Worm (Caenorhabditis elegans) whole organism, L3 larva: Measurements from ENCODE around the gene nstp-2.
A peak's percentile ranks its signal among the peaks of the same experiment; 100 is the strongest.

Source experiments
- R02D3.7 ChIP-seq: fragments of 150-350 bp; optimal IDR thresholded peaks from 2 replicates; lab custom pipeline; 2014; ENCODE audit warnings: missing biosample characterization, missing genetic modification characterization
- ZK546.5 ChIP-seq: sonication (generic microtip); optimal IDR thresholded peaks from 2 replicates; lab custom pipeline; 2017; ENCODE audit warnings: missing biosample characterization, missing genetic modification characterization
- aly-2 ChIP-seq: fragments of 150-350 bp; optimal IDR thresholded peaks from 2 replicates; lab custom pipeline; 2014; ENCODE audit warnings: missing biosample characterization, missing genetic modification characterization
- ama-1 ChIP-seq: fragments of 150-350 bp; optimal IDR thresholded peaks from 2 replicates; lab custom pipeline; 2018
- ceh-16 ChIP-seq: sonication (generic microtip); optimal IDR thresholded peaks from 2 replicates; lab custom pipeline; 2017; ENCODE audit warnings: missing biosample characterization, missing genetic modification characterization
- ceh-28 ChIP-seq: fragments of 150-350 bp; optimal IDR thresholded peaks from 2 replicates; lab custom pipeline; 2014; ENCODE audit warnings: missing biosample characterization, missing genetic modification reagents, missing genetic modification characterization
- ceh-82 ChIP-seq: fragments of 150-350 bp; optimal IDR thresholded peaks from 2 replicates; lab custom pipeline; 2014; ENCODE audit warnings: missing biosample characterization, missing genetic modification characterization
- ceh-9 ChIP-seq: sonication (generic microtip); optimal IDR thresholded peaks from 2 replicates; lab custom pipeline; 2018; ENCODE audit warnings: missing biosample characterization, missing genetic modification characterization
- daf-12 ChIP-seq: fragments of 150-350 bp; optimal IDR thresholded peaks from 2 replicates; lab custom pipeline; 2014; ENCODE audit warnings: missing biosample characterization, missing genetic modification reagents, missing genetic modification characterization
- egl-27 ChIP-seq: sonication (generic microtip); optimal IDR thresholded peaks from 4 replicates; lab custom pipeline; 2017; ENCODE audit warnings: missing biosample characterization, missing genetic modification reagents, missing genetic modification characterization
- egl-5 ChIP-seq: fragments of 150-350 bp; optimal IDR thresholded peaks from 2 replicates; lab custom pipeline; 2017; ENCODE audit warnings: missing biosample characterization, missing genetic modification reagents, missing genetic modification characterization, inconsistent platforms
- elt-1 ChIP-seq: fragments of 150-350 bp; optimal IDR thresholded peaks from 2 replicates; lab custom pipeline; 2014; ENCODE audit warnings: missing biosample characterization, missing genetic modification characterization
- elt-2 ChIP-seq: sonication (generic microtip); optimal IDR thresholded peaks from 2 replicates; lab custom pipeline; 2016; ENCODE audit warnings: missing genetic modification reagents, mild to moderate bottlenecking, missing genetic modification characterization, missing compliant biosample characterization
- elt-3 ChIP-seq, 3 experiments: fragments of 150-350 bp in 1 of 3; sonication (generic microtip) in 2 of 3; optimal IDR thresholded peaks; 2 replicates in 2 of 3; 4 replicates in 1 of 3; lab custom pipeline; 2014 to 2017; ENCODE audit warnings: missing biosample characterization in 3 of 3, missing genetic modification characterization in 3 of 3
- eor-1 ChIP-seq, 2 experiments: fragments of 150-350 bp; optimal IDR thresholded peaks; 2 replicates each; lab custom pipeline; 2014 to 2018; ENCODE audit warnings: missing biosample characterization in 2 of 2, missing genetic modification characterization in 2 of 2
- fkh-10 ChIP-seq: sonication (generic microtip); optimal IDR thresholded peaks from 2 replicates; lab custom pipeline; 2017; ENCODE audit warnings: missing biosample characterization, missing genetic modification reagents, missing genetic modification characterization
- fkh-2 ChIP-seq: fragments of 150-350 bp; optimal IDR thresholded peaks from 2 replicates; lab custom pipeline; 2014; ENCODE audit warnings: missing biosample characterization, missing genetic modification reagents, missing genetic modification characterization
- fos-1 ChIP-seq: fragments of 150-350 bp; optimal IDR thresholded peaks from 2 replicates; lab custom pipeline; 2014; ENCODE audit warnings: missing biosample characterization, missing genetic modification characterization
- hmg-11 ChIP-seq: sonication (generic microtip); optimal IDR thresholded peaks from 2 replicates; lab custom pipeline; 2016; ENCODE audit warnings: missing genetic modification characterization, missing compliant biosample characterization
- jun-1 ChIP-seq: fragments of 150-350 bp; optimal IDR thresholded peaks from 2 replicates; lab custom pipeline; 2014; ENCODE audit warnings: missing biosample characterization, missing genetic modification reagents, missing genetic modification characterization
- lin-15B ChIP-seq: fragments of 150-350 bp; optimal IDR thresholded peaks from 2 replicates; lab custom pipeline; 2014; ENCODE audit warnings: missing biosample characterization, missing genetic modification characterization
- lin-39 ChIP-seq: fragments of 150-350 bp; optimal IDR thresholded peaks from 2 replicates; lab custom pipeline; 2018; ENCODE audit warnings: missing biosample characterization, missing genetic modification reagents, missing genetic modification characterization
- lsy-12 ChIP-seq: sonication (generic microtip); optimal IDR thresholded peaks from 2 replicates; lab custom pipeline; 2016; ENCODE audit warnings: mild to moderate bottlenecking, missing genetic modification characterization, missing compliant biosample characterization
- mdl-1 ChIP-seq: fragments of 150-350 bp; optimal IDR thresholded peaks from 2 replicates; lab custom pipeline; 2014; ENCODE audit warnings: missing biosample characterization, missing genetic modification characterization
- mml-1 ChIP-seq: fragments of 150-350 bp; sonication (generic microtip); optimal IDR thresholded peaks from 3 replicates; lab custom pipeline; 2014; ENCODE audit warnings: missing biosample characterization, missing genetic modification characterization
- nfya-1 ChIP-seq: sonication (generic microtip); optimal IDR thresholded peaks from 2 replicates; lab custom pipeline; 2017; ENCODE audit warnings: missing genetic modification characterization, mild to moderate bottlenecking, missing compliant biosample characterization, antibody characterized with exemption, moderate library complexity; ENCODE audit not compliant: insufficient read depth
- nhr-11 ChIP-seq: fragments of 150-350 bp; optimal IDR thresholded peaks from 2 replicates; lab custom pipeline; 2014; ENCODE audit warnings: missing biosample characterization, missing genetic modification characterization
- nhr-12 ChIP-seq: fragments of 150-350 bp; optimal IDR thresholded peaks from 2 replicates; lab custom pipeline; 2014; ENCODE audit warnings: missing biosample characterization, missing genetic modification characterization
- nhr-23 ChIP-seq: fragments of 150-350 bp; optimal IDR thresholded peaks from 2 replicates; lab custom pipeline; 2014; ENCODE audit warnings: missing biosample characterization, missing genetic modification reagents, missing genetic modification characterization
- nhr-237 ChIP-seq: fragments of 150-350 bp; optimal IDR thresholded peaks from 2 replicates; lab custom pipeline; 2014; ENCODE audit warnings: missing biosample characterization, missing genetic modification characterization
- nhr-25 ChIP-seq: sonication (generic microtip); optimal IDR thresholded peaks from 2 replicates; lab custom pipeline; 2017; ENCODE audit warnings: missing biosample characterization, missing genetic modification characterization
- nhr-28 ChIP-seq: fragments of 150-350 bp; optimal IDR thresholded peaks from 2 replicates; lab custom pipeline; 2014; ENCODE audit warnings: missing biosample characterization, missing genetic modification characterization
- nhr-43 ChIP-seq: sonication (generic microtip); optimal IDR thresholded peaks from 2 replicates; lab custom pipeline; 2016; ENCODE audit warnings: mild to moderate bottlenecking, missing genetic modification characterization, missing compliant biosample characterization; ENCODE audit not compliant: poor library complexity, severe bottlenecking
- nhr-67 ChIP-seq: fragments of 150-350 bp; optimal IDR thresholded peaks from 2 replicates; lab custom pipeline; 2014; ENCODE audit warnings: missing biosample characterization, missing genetic modification characterization
- nhr-76 ChIP-seq: fragments of 150-350 bp; sonication (generic microtip); optimal IDR thresholded peaks from 5 replicates; lab custom pipeline; 2014; ENCODE audit warnings: missing biosample characterization, missing genetic modification characterization
- nhr-77 ChIP-seq: fragments of 150-350 bp; optimal IDR thresholded peaks from 2 replicates; lab custom pipeline; 2014; ENCODE audit warnings: missing biosample characterization, missing genetic modification characterization
- pha-4 ChIP-seq: fragments of 150-350 bp; optimal IDR thresholded peaks from 2 replicates; lab custom pipeline; 2014; ENCODE audit warnings: missing biosample characterization, missing genetic modification reagents, missing genetic modification characterization
- pqm-1 ChIP-seq: fragments of 150-350 bp; optimal IDR thresholded peaks from 2 replicates; lab custom pipeline; 2017; ENCODE audit warnings: missing biosample characterization, missing genetic modification characterization, inconsistent platforms
- sea-2 ChIP-seq: fragments of 150-350 bp; sonication (generic microtip); optimal IDR thresholded peaks from 4 replicates; lab custom pipeline; 2014; ENCODE audit warnings: missing biosample characterization, missing genetic modification reagents, missing genetic modification characterization
- skn-1 ChIP-seq: fragments of 150-350 bp; optimal IDR thresholded peaks from 2 replicates; lab custom pipeline; 2014; ENCODE audit warnings: missing biosample characterization, missing genetic modification characterization
- snpc-4 ChIP-seq: fragments of 150-350 bp; optimal IDR thresholded peaks from 2 replicates; lab custom pipeline; 2014; ENCODE audit warnings: missing biosample characterization, missing genetic modification characterization
- tbx-2 ChIP-seq: sonication (generic microtip); optimal IDR thresholded peaks from 2 replicates; lab custom pipeline; 2016; ENCODE audit warnings: mild to moderate bottlenecking, missing genetic modification characterization, missing compliant biosample characterization
- unc-39 ChIP-seq: sonication (generic microtip); optimal IDR thresholded peaks from 4 replicates; lab custom pipeline; 2017; ENCODE audit warnings: missing biosample characterization, missing genetic modification characterization
- unc-62 ChIP-seq: fragments of 150-350 bp; sonication (generic microtip); optimal IDR thresholded peaks from 4 replicates; lab custom pipeline; 2014; ENCODE audit warnings: missing biosample characterization, missing genetic modification reagents, missing genetic modification characterization
- zag-1 ChIP-seq: fragments of 150-350 bp; optimal IDR thresholded peaks from 2 replicates; lab custom pipeline; 2014; ENCODE audit warnings: missing biosample characterization, missing genetic modification characterization
- ztf-11 ChIP-seq: fragments of 150-350 bp; optimal IDR thresholded peaks from 2 replicates; lab custom pipeline; 2014; ENCODE audit warnings: missing biosample characterization, missing genetic modification characterization
- ztf-4 ChIP-seq: fragments of 150-350 bp; optimal IDR thresholded peaks from 2 replicates; lab custom pipeline; 2014; ENCODE audit warnings: missing biosample characterization, missing genetic modification characterization

nstp-2 gene

ce11 chrIV:6645867-6646655, 40.1 kb upstream of the nstp-2 start, which contains the start of gene hil-7:
Gene hil-7, plus strand, starts transcription at chrIV:6646312.
- TF ChIP-seq sea-2 (GFP tag; lab: Kevin White, UChicago) (peak; percentile 24), nhr-11 (no peak), jun-1 (tag; lab: Kevin White, UChicago) (peak; percentile 1), aly-2 (tag; lab: Kevin White, UChicago) (no peak), nhr-43 (tag; lab: Kevin White, UChicago) (no peak), nhr-67 (tag; lab: Kevin White, UChicago) (no peak), ceh-28 (tag; lab: Kevin White, UChicago) (no peak), elt-1 (tag; lab: Kevin White, UChicago) (no peak), fkh-2 (no peak), pha-4 (peak; percentile 25), tbx-2 (tag; lab: Kevin White, UChicago) (no peak), ceh-9 (tag; lab: Kevin White, UChicago) (no peak), eor-1 (tag; optimal IDR thresholded peaks at IDR 0.05; lab: Kevin White, UChicago) (no peak), unc-39 (tag; lab: Kevin White, UChicago) (no peak), daf-12 (tag; lab: Kevin White, UChicago) (no peak), skn-1 (tag; lab: Kevin White, UChicago) (no peak), nhr-12 (tag; lab: Kevin White, UChicago) (no peak), nhr-237 (no peak), ztf-4 (no peak), elt-3 (tag; optimal IDR thresholded peaks at IDR 0.05; lab: Kevin White, UChicago) (no peak), nhr-77 (tag; lab: Kevin White, UChicago) (no peak), snpc-4 (tag; lab: Kevin White, UChicago) (no peak), nhr-23 (tag; lab: Kevin White, UChicago) (peak; percentile 35), lin-15B (tag; lab: Kevin White, UChicago) (peak; percentile 3), nhr-25 (tag; lab: Kevin White, UChicago) (peak; percentile 27), ama-1 (lab: Kevin White, UChicago) (no peak), ztf-11 (tag; lab: Kevin White, UChicago) (no peak), ZK546.5 (tag; lab: Kevin White, UChicago) (no peak), nhr-76 (tag; lab: Kevin White, UChicago) (no peak), lin-39 (no peak), pqm-1 (tag; lab: Kevin White, UChicago) (no peak), mdl-1 (no peak), mml-1 (tag; lab: Kevin White, UChicago) (no peak), unc-62 (no peak), lsy-12 (tag; lab: Kevin White, UChicago) (no peak), zag-1 (no peak), egl-27 (no peak), hmg-11 (tag; lab: Kevin White, UChicago) (no peak), ceh-82 (tag; lab: Kevin White, UChicago) (no peak), fkh-10 (no peak), elt-2 (tag; lab: Kevin White, UChicago) (peak; percentile 30), nfya-1 (tag; lab: Kevin White, UChicago) (peak; percentile 41), nhr-28 (tag; lab: Kevin White, UChicago) (no peak), egl-5 (tag; lab: Kevin White, UChicago) (no peak), ceh-16 (tag; lab: Kevin White, UChicago) (no peak), R02D3.7 (tag; lab: Kevin White, UChicago) (no peak), fos-1 (tag; lab: Kevin White, UChicago) (no peak)
